Fruit fly (Drosophila melanogaster): ENCODE results near the gene CG10681.

The CG10681 gene

dm6 chr3L:12486175-12486574, 15.1 kb upstream of the CG10681 start:
- TF ChIP-seq dsf (GFP tag; optimal IDR thresholded peaks at IDR 0.05; ENCODE audit: borderline replicate concordance) (no peak), woc (GFP tag; optimal IDR thresholded peaks at IDR 0.05) (no peak), Jra (GFP tag; optimal IDR thresholded peaks at IDR 0.05) (no peak), CrebA (GFP tag; optimal IDR thresholded peaks at IDR 0.05; ENCODE audit: borderline replicate concordance) (no peak), dmrt93B (GFP tag; optimal IDR thresholded peaks at IDR 0.05) (no peak), br (GFP tag; optimal IDR thresholded peaks at IDR 0.05) (no peak), fru (GFP tag; optimal IDR thresholded peaks at IDR 0.05) (no peak), GATAd (GFP tag; optimal IDR thresholded peaks at IDR 0.05) (no peak)

DNA sequence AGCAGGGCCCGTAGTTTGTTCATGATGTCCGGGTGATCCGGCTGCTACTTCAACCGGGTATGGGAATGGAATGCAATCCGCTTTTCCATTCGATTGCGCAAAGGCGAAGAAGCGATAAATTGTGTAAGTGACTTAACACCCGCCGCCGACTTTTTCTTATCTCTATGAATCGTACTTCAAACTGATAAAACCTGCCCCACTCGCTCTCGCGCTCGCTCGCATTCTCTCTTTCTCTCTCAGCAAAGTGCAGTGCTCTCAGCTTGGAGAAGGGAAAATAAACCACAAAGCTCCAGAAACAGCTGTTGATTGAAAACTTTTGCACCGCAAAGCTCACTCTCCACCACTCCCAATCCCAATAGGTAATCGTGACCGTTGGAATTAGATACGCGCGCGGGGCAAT, 11.4 kb upstream of the CG10681 start:
- TF ChIP-seq CG9705 (GFP tag; optimal IDR thresholded peaks at IDR 0.05) (no peak), h (GFP tag; optimal IDR thresholded peaks at IDR 0.05) (no peak), HLH106 (tag; optimal IDR thresholded peaks at IDR 0.05) (no peak), sage (GFP tag; optimal IDR thresholded peaks at IDR 0.05) (no peak), dl (GFP tag; optimal IDR thresholded peaks at IDR 0.05; ENCODE audit: insufficient read depth in 1 of 2, partially characterized antibody in 2 of 2) (peak; percentile 83 to 93), Abd-B (GFP tag; optimal IDR thresholded peaks at IDR 0.05) (no peak), dsf (GFP tag; optimal IDR thresholded peaks at IDR 0.05; ENCODE audit: borderline replicate concordance) (no peak), dmrt93B (GFP tag; optimal IDR thresholded peaks at IDR 0.05) (no peak), Vsx2 (GFP tag; optimal IDR thresholded peaks at IDR 0.05; ENCODE audit: partially characterized antibody) (peak; percentile 80), Myc (optimal IDR thresholded peaks at IDR 0.05) (no peak), CrebA (GFP tag; optimal IDR thresholded peaks at IDR 0.05; ENCODE audit: borderline replicate concordance) (peak; percentile 51), Hr83 (GFP tag; optimal IDR thresholded peaks at IDR 0.05; ENCODE audit: poor library complexity, severe bottlenecking) (peak; percentile 61), OdsH (GFP tag; optimal IDR thresholded peaks at IDR 0.05) (no peak), Dif (GFP tag; optimal IDR thresholded peaks at IDR 0.05; ENCODE audit: partially characterized antibody) (peak; percentile 96), jim (GFP tag; optimal IDR thresholded peaks at IDR 0.05) (no peak), Hr78 (GFP tag; optimal IDR thresholded peaks at IDR 0.05) (no peak), Rel (GFP tag; optimal IDR thresholded peaks at IDR 0.05) (peak; percentile 50), Rel (tag; optimal IDR thresholded peaks at IDR 0.05) (no peak), CG32264 (GFP tag; optimal IDR thresholded peaks at IDR 0.05) (no peak)

DNA sequence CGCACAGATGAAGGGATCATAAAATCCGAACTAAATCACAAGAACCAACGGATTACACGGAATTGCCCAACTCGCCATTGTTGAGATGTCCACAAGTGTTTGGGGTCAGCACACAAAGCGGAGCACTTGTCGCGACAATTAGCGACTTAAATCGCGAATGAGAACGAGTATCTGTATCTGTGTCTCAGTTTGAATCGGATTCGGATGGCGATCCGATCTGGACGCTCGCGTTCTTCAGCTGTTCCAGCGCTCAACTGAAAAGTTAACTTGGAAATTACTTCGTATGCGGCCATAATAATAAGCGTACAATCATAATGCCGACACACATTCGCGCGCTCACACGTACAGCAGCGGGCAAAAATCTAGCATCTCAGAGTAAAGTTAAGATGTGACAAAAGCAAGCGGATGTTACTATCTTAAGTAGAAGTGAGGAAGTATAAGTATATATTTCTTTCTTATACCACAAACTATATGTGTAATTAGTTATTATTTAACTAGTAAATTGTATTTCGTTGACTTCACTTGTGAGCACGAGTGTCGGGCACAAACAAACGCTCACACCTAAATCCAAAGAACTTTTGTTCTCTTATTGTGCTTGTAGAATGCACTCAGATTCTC, 10.8 kb upstream of the CG10681 start, which contains the start of gene CG10660:
Gene CG10660 (minus strand): TSS at position 259 of the 618 bp plus-strand sequence.
- peak; percentile 82 for TF ChIP-seq sv (GFP tag; optimal IDR thresholded peaks at IDR 0.05)
- TF ChIP-seq lola (GFP tag; optimal IDR thresholded peaks at IDR 0.05) = no peak
- TF ChIP-seq woc (GFP tag; optimal IDR thresholded peaks at IDR 0.05) = peak; percentile 84
- TF ChIP-seq psq (GFP tag; optimal IDR thresholded peaks at IDR 0.05) = peak; percentile 87
- peak; percentile 90 for TF ChIP-seq sage (GFP tag; optimal IDR thresholded peaks at IDR 0.05)
- peak; percentile 88 for TF ChIP-seq Sp1 (GFP tag; optimal IDR thresholded peaks at IDR 0.05)
- TF ChIP-seq h (GFP tag; optimal IDR thresholded peaks at IDR 0.05) = peak; percentile 94
- peak; percentile 37 for TF ChIP-seq GATAd (GFP tag; optimal IDR thresholded peaks at IDR 0.05)
- TF ChIP-seq Myc (optimal IDR thresholded peaks at IDR 0.05) = no peak
- peak; percentile 83 for TF ChIP-seq Hnf4 (GFP tag; optimal IDR thresholded peaks at IDR 0.05)
- no peak for TF ChIP-seq CrebA (GFP tag; optimal IDR thresholded peaks at IDR 0.05; ENCODE audit: borderline replicate concordance)
- peak; percentile 81 for TF ChIP-seq tai (GFP tag; optimal IDR thresholded peaks at IDR 0.05)
- TF ChIP-seq dl (GFP tag; optimal IDR thresholded peaks at IDR 0.05; ENCODE audit: insufficient read depth in 1 of 2, partially characterized antibody in 2 of 2) = no peak
- no peak for TF ChIP-seq usp (GFP tag; optimal IDR thresholded peaks at IDR 0.05)
- peak; percentile 97 for TF ChIP-seq rgr (GFP tag; optimal IDR thresholded peaks at IDR 0.05)
- peak; percentile 91 for TF ChIP-seq brk (GFP tag; optimal IDR thresholded peaks at IDR 0.05)
- peak; percentile 52 for TF ChIP-seq dmrt93B (GFP tag; optimal IDR thresholded peaks at IDR 0.05)
- TF ChIP-seq Vsx2 (GFP tag; optimal IDR thresholded peaks at IDR 0.05; ENCODE audit: partially characterized antibody) = no peak
- peak; percentile 61 for TF ChIP-seq Rel (GFP tag; optimal IDR thresholded peaks at IDR 0.05)
- TF ChIP-seq Rel (tag; optimal IDR thresholded peaks at IDR 0.05) = peak; percentile 18
- peak; percentile 64 for TF ChIP-seq dsf (GFP tag; optimal IDR thresholded peaks at IDR 0.05; ENCODE audit: borderline replicate concordance)
- TF ChIP-seq jim (GFP tag; optimal IDR thresholded peaks at IDR 0.05) = no peak
- peak; percentile 80 to 95 for TF ChIP-seq foxo (GFP tag; optimal IDR thresholded peaks at IDR 0.05)
- TF ChIP-seq pan (optimal IDR thresholded peaks at IDR 0.05) = no peak
- peak; percentile 77 for TF ChIP-seq HLH106 (tag; optimal IDR thresholded peaks at IDR 0.05)
- TF ChIP-seq Dfd (GFP tag; optimal IDR thresholded peaks at IDR 0.05) = no peak
- TF ChIP-seq Abd-B (GFP tag; optimal IDR thresholded peaks at IDR 0.05) = no peak
- TF ChIP-seq br (GFP tag; optimal IDR thresholded peaks at IDR 0.05) = peak; percentile 92
- peak; percentile 93 for TF ChIP-seq ey (GFP tag; optimal IDR thresholded peaks at IDR 0.05)
- peak; percentile 59 for TF ChIP-seq Jra (GFP tag; optimal IDR thresholded peaks at IDR 0.05)
- no peak for TF ChIP-seq N (GFP tag; optimal IDR thresholded peaks at IDR 0.05)
- peak; percentile 90 for TF ChIP-seq CG32264 (GFP tag; optimal IDR thresholded peaks at IDR 0.05)
- no peak for TF ChIP-seq Hr78 (GFP tag; optimal IDR thresholded peaks at IDR 0.05)
- peak; percentile 3 for TF ChIP-seq Dif (GFP tag; optimal IDR thresholded peaks at IDR 0.05; ENCODE audit: partially characterized antibody)
- TF ChIP-seq Hr83 (GFP tag; optimal IDR thresholded peaks at IDR 0.05; ENCODE audit: poor library complexity, severe bottlenecking) = peak; percentile 35
- TF ChIP-seq CG9705 (GFP tag; optimal IDR thresholded peaks at IDR 0.05) = peak; percentile 43
- TF ChIP-seq OdsH (GFP tag; optimal IDR thresholded peaks at IDR 0.05) = peak; percentile 95
- peak; percentile 95 for TF ChIP-seq fru (GFP tag; optimal IDR thresholded peaks at IDR 0.05)
- TF ChIP-seq Mio (GFP tag; optimal IDR thresholded peaks at IDR 0.05) = peak; percentile 75
